Fruit fly (Drosophila melanogaster) whole organism, embryonic: Measurements from ENCODE around the gene CG13029.
A peak's percentile ranks its signal among the peaks of the same experiment; 100 is the strongest.

Experiments used
- Asciz ChIP-seq: fragments of 200-800 bp; sonication (Bioruptor generic); optimal IDR thresholded peaks from 2 replicates; lab custom pipeline; 2017; ENCODE audit warnings: missing biosample characterization, mild to moderate bottlenecking, missing genetic modification characterization, missing genetic modification reagents
- C15 ChIP-seq: fragments of 200-800 bp; sonication (Bioruptor generic); IDR thresholded peaks from 3 replicates; pipeline ENCODE4 v1.3.6; 2022; ENCODE audit warnings: missing biosample characterization, missing genetic modification characterization
- CG10321 ChIP-seq: fragments of 200-800 bp; sonication (Bioruptor generic); IDR thresholded peaks from 2 replicates; pipeline ENCODE4 v1.3.6; 2022; ENCODE audit warnings: missing biosample characterization, missing genetic modification characterization
- CG10366 ChIP-seq: fragments of 200-800 bp; sonication (Bioruptor generic); IDR thresholded peaks from 2 replicates; pipeline ENCODE4 v1.3.6; 2022; ENCODE audit warnings: missing biosample characterization, missing genetic modification characterization
- CG11695 ChIP-seq: fragments of 200-800 bp; sonication (Bioruptor generic); IDR thresholded peaks from 3 replicates; pipeline ENCODE4 v1.3.6; 2022; ENCODE audit warnings: missing biosample characterization, missing genetic modification characterization
- CG13894 ChIP-seq: fragments of 200-800 bp; sonication (Bioruptor generic); optimal IDR thresholded peaks from 3 replicates; lab custom pipeline; 2018; ENCODE audit warnings: missing biosample characterization, mild to moderate bottlenecking, missing genetic modification characterization, moderate library complexity
- CG14441 ChIP-seq: fragments of 200-800 bp; sonication (Bioruptor generic); IDR thresholded peaks from 2 replicates; pipeline ENCODE4 v1.3.6; 2022; ENCODE audit warnings: missing biosample characterization, missing genetic modification characterization
- CG15269 ChIP-seq: fragments of 200-800 bp; sonication (Bioruptor generic); optimal IDR thresholded peaks from 2 replicates; lab custom pipeline; 2018; ENCODE audit warnings: missing biosample characterization, mild to moderate bottlenecking, missing genetic modification characterization, moderate library complexity
- CG17359 ChIP-seq: fragments of 200-800 bp; sonication (Bioruptor generic); optimal IDR thresholded peaks from 3 replicates; lab custom pipeline; 2018; ENCODE audit warnings: missing biosample characterization, mild to moderate bottlenecking, missing genetic modification characterization, moderate library complexity
- CG18476 ChIP-seq: fragments of 200-800 bp; sonication (Bioruptor generic); optimal IDR thresholded peaks from 2 replicates; lab custom pipeline; 2016; ENCODE audit warnings: missing biosample characterization, mild to moderate bottlenecking, missing genetic modification characterization
- CG18599 ChIP-seq: fragments of 200-800 bp; sonication (Bioruptor generic); optimal IDR thresholded peaks from 3 replicates; lab custom pipeline; 2017; ENCODE audit warnings: missing biosample characterization, missing genetic modification characterization, mild to moderate bottlenecking, moderate library complexity, missing genetic modification reagents
- CG2199 ChIP-seq: fragments of 200-800 bp; sonication (Bioruptor generic); IDR thresholded peaks from 3 replicates; pipeline ENCODE4 v1.3.6; 2022; ENCODE audit warnings: missing biosample characterization, missing genetic modification characterization
- CG2202 ChIP-seq: fragments of 200-800 bp; sonication (Bioruptor generic); optimal IDR thresholded peaks from 2 replicates; lab custom pipeline; 2018; ENCODE audit warnings: missing biosample characterization, mild to moderate bottlenecking, missing genetic modification characterization
- CG2889 ChIP-seq: fragments of 200-800 bp; sonication (Bioruptor generic); IDR thresholded peaks from 3 replicates; pipeline ENCODE4 v1.3.6; 2022; ENCODE audit warnings: missing biosample characterization, missing genetic modification characterization
- CG30403 ChIP-seq: fragments of 200-800 bp; sonication (Bioruptor generic); optimal IDR thresholded peaks from 3 replicates; lab custom pipeline; 2016; ENCODE audit warnings: missing biosample characterization, missing genetic modification characterization
- CG31441 ChIP-seq: fragments of 200-800 bp; sonication (Bioruptor generic); IDR thresholded peaks from 2 replicates; pipeline ENCODE4 v1.3.6; 2022; ENCODE audit warnings: missing biosample characterization, missing genetic modification characterization
- CG32772 ChIP-seq: fragments of 200-800 bp; sonication (Bioruptor generic); IDR thresholded peaks from 2 replicates; pipeline ENCODE4 v1.3.6; 2022; ENCODE audit warnings: missing biosample characterization, missing genetic modification characterization
- CG3726 ChIP-seq: fragments of 200-800 bp; sonication (Bioruptor generic); IDR thresholded peaks from 3 replicates; pipeline ENCODE4, ENCODE4 v1.3.6; 2022; ENCODE audit warnings: missing biosample characterization, missing genetic modification characterization
- CG4707 ChIP-seq: fragments of 200-800 bp; sonication (Bioruptor generic); optimal IDR thresholded peaks from 2 replicates; lab custom pipeline; 2018; ENCODE audit warnings: missing biosample characterization, mild to moderate bottlenecking, missing genetic modification characterization, moderate library complexity
- CG6813 ChIP-seq: fragments of 200-800 bp; sonication (Bioruptor generic); optimal IDR thresholded peaks from 2 replicates; lab custom pipeline; 2017; ENCODE audit warnings: missing biosample characterization, missing genetic modification characterization, mild to moderate bottlenecking, moderate library complexity, missing genetic modification reagents
- CG7556 ChIP-seq: fragments of 200-800 bp; sonication (Bioruptor generic); optimal IDR thresholded peaks from 2 replicates; lab custom pipeline; 2017; ENCODE audit warnings: missing biosample characterization, mild to moderate bottlenecking, missing genetic modification characterization
- CG8290 ChIP-seq, 3 experiments: fragments of 200-800 bp; sonication (Bioruptor generic); optimal IDR thresholded peaks; 2 replicates each; lab custom pipeline; 2016 to 2019; ENCODE audit warnings: missing biosample characterization in 3 of 3, missing genetic modification characterization in 3 of 3, mild to moderate bottlenecking in 2 of 3, moderate library complexity in 1 of 3
- CG8359 ChIP-seq: fragments of 200-800 bp; sonication (Bioruptor generic); optimal IDR thresholded peaks from 2 replicates; lab custom pipeline; 2017; ENCODE audit warnings: missing biosample characterization, mild to moderate bottlenecking, missing genetic modification characterization, borderline replicate concordance
- CG9609 ChIP-seq: fragments of 200-800 bp; sonication (Bioruptor generic); optimal IDR thresholded peaks from 3 replicates; lab custom pipeline; 2016; ENCODE audit warnings: missing biosample characterization, missing genetic modification characterization
- Fer3 ChIP-seq: fragments of 200-800 bp; sonication (Bioruptor generic); optimal IDR thresholded peaks from 2 replicates; lab custom pipeline; 2018; ENCODE audit warnings: missing biosample characterization, mild to moderate bottlenecking, missing genetic modification characterization, moderate library complexity
- HHEX ChIP-seq: fragments of 200-800 bp; sonication (Bioruptor generic); optimal IDR thresholded peaks from 3 replicates; lab custom pipeline; 2017; ENCODE audit warnings: missing biosample characterization, mild to moderate bottlenecking, missing genetic modification characterization, missing genetic modification reagents
- Hr51 ChIP-seq, 2 experiments: fragments of 200-800 bp; sonication (Bioruptor generic); optimal IDR thresholded peaks; 2 replicates in 1 of 2; 3 replicates in 1 of 2; lab custom pipeline; 2016 to 2018; ENCODE audit warnings: missing biosample characterization in 2 of 2, missing genetic modification characterization in 2 of 2, mild to moderate bottlenecking in 1 of 2, moderate library complexity in 1 of 2
- Jarid2 ChIP-seq: fragments of 200-800 bp; sonication (Bioruptor generic); optimal IDR thresholded peaks from 3 replicates; lab custom pipeline; 2017; ENCODE audit warnings: mild to moderate bottlenecking, missing biosample characterization, missing genetic modification reagents, missing genetic modification characterization
- Lhr ChIP-seq: fragments of 200-800 bp; sonication (Bioruptor generic); optimal IDR thresholded peaks from 3 replicates; lab custom pipeline; 2017; ENCODE audit warnings: mild to moderate bottlenecking, missing biosample characterization, missing genetic modification reagents, missing genetic modification characterization
- Neu2 ChIP-seq: fragments of 200-800 bp; sonication (Bioruptor generic); optimal IDR thresholded peaks from 3 replicates; lab custom pipeline; 2016; ENCODE audit warnings: missing biosample characterization, missing genetic modification characterization, borderline replicate concordance
- Ptx1 ChIP-seq: fragments of 200-800 bp; sonication (Bioruptor generic); IDR thresholded peaks from 2 replicates; pipeline ENCODE4 v1.3.6; 2022; ENCODE audit warnings: missing biosample characterization, missing genetic modification characterization
- al ChIP-seq: fragments of 200-800 bp; sonication (Bioruptor generic); IDR thresholded peaks from 2 replicates; pipeline ENCODE4 v1.3.6; 2022; ENCODE audit warnings: missing biosample characterization, missing genetic modification characterization
- bsh ChIP-seq, 2 experiments: fragments of 200-800 bp; sonication (Bioruptor generic); optimal IDR thresholded peaks; 2 replicates each; lab custom pipeline; 2017 to 2018; ENCODE audit warnings: mild to moderate bottlenecking in 2 of 2, missing biosample characterization in 2 of 2, missing genetic modification characterization in 2 of 2, moderate library complexity in 1 of 2
- cas ChIP-seq: fragments of 200-800 bp; sonication (Bioruptor generic); IDR thresholded peaks from 2 replicates; pipeline ENCODE4 v1.3.6; 2022; ENCODE audit warnings: missing biosample characterization, missing genetic modification characterization
- crc ChIP-seq: fragments of 200-800 bp; sonication (Bioruptor generic); optimal IDR thresholded peaks from 2 replicates; lab custom pipeline; 2016; ENCODE audit warnings: missing biosample characterization, missing genetic modification characterization
- crol ChIP-seq: fragments of 200-800 bp; sonication (Bioruptor generic); IDR thresholded peaks from 2 replicates; pipeline ENCODE4 v1.3.6; 2022; ENCODE audit warnings: missing biosample characterization, missing genetic modification characterization
- dimm ChIP-seq: fragments of 200-800 bp; sonication (Bioruptor generic); IDR thresholded peaks from 2 replicates; pipeline ENCODE4 v1.3.6; 2022; ENCODE audit warnings: missing biosample characterization, missing genetic modification characterization
- fd64A ChIP-seq: fragments of 200-800 bp; sonication (Bioruptor generic); optimal IDR thresholded peaks from 3 replicates; lab custom pipeline; 2018; ENCODE audit warnings: missing biosample characterization, mild to moderate bottlenecking, missing genetic modification characterization
- fd96Cb ChIP-seq: fragments of 200-800 bp; sonication (Bioruptor generic); optimal IDR thresholded peaks from 2 replicates; lab custom pipeline; 2018; ENCODE audit warnings: missing biosample characterization, mild to moderate bottlenecking, missing genetic modification characterization, moderate library complexity
- gem ChIP-seq: fragments of 200-800 bp; sonication (Bioruptor generic); optimal IDR thresholded peaks from 2 replicates; lab custom pipeline; 2019; ENCODE audit warnings: missing biosample characterization, mild to moderate bottlenecking, missing genetic modification characterization, moderate library complexity
- klu ChIP-seq: fragments of 200-800 bp; sonication (Bioruptor generic); IDR thresholded peaks from 2 replicates; pipeline ENCODE4 v1.3.6; 2022; ENCODE audit warnings: missing biosample characterization, missing genetic modification characterization
- mld ChIP-seq: fragments of 200-800 bp; sonication (Bioruptor generic); IDR thresholded peaks from 3 replicates; pipeline ENCODE4 v1.3.6; 2022; ENCODE audit warnings: missing biosample characterization, missing genetic modification characterization; ENCODE audit not compliant: partially characterized antibody
- phol ChIP-seq: fragments of 200-800 bp; sonication (Bioruptor generic); optimal IDR thresholded peaks from 3 replicates; lab custom pipeline; 2018; ENCODE audit warnings: missing biosample characterization, mild to moderate bottlenecking, missing genetic modification characterization, moderate library complexity
- prd ChIP-seq, 3 experiments: fragments of >200 bp in 2 of 3; fragments of 200-800 bp in 1 of 3; sonication (Bioruptor generic) in 1 of 3; optimal IDR thresholded peaks in 2 of 3; IDR thresholded peaks in 1 of 3; 2 replicates in 2 of 3; 3 replicates in 1 of 3; pipeline versions ENCODE4 v1.3.6 to Lab custom; 2017 to 2022; ENCODE audit warnings: missing biosample characterization in 1 of 3, missing genetic modification characterization in 1 of 3
- sug ChIP-seq: fragments of 200-800 bp; optimal IDR thresholded peaks from 2 replicates; lab custom pipeline; 2019; ENCODE audit warnings: missing biosample characterization, mild to moderate bottlenecking, missing genetic modification characterization, moderate library complexity
- tll ChIP-seq, 2 experiments: fragments of 200-800 bp in 1 of 2; fragments of >200 bp in 1 of 2; sonication (Bioruptor generic) in 1 of 2; optimal IDR thresholded peaks; 2 replicates each; lab custom pipeline; 2017 to 2019; ENCODE audit warnings: missing biosample characterization in 2 of 2, missing genetic modification characterization in 2 of 2, mild to moderate bottlenecking in 1 of 2, moderate library complexity in 1 of 2
- zfh1 ChIP-seq: fragments of 200-800 bp; sonication (Bioruptor generic); IDR thresholded peaks from 3 replicates; pipeline ENCODE4 v1.3.6; 2022; ENCODE audit warnings: missing biosample characterization, missing genetic modification characterization

CG13029 gene

DNA sequence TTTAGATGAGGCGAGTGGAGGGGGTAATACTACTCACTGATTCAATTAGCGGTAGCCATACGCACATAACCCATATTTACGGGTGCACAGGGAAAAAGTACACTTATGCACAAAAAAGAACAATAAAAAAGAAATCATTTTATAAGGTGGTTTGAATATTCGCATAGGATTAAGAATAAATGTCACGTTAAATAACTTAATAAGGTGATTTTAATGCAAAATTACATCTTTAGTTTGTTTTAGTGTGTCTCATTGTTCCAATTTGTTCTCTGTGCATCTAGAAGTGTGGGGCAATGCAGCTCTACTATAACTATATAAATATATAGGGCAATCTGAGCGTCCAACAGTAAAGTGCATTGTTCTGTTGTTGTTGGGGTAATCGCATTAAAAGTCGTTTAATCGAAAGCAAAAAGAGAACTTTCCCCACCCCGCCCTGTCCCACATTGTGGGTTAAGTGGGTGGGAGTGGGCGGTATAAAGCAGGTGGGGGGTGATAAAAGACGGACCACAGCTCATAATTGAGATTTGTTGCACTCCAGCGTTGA, 32.4 kb downstream of the CG13029 start (continued):
- TF ChIP-seq CG18476 (GFP tag; lab: Kevin White, UChicago) (no peak), cas (GFP tag; lab: Robert Waterston, UW) (no peak), crol (GFP tag; lab: Robert Waterston, UW) (no peak; the same call in 1 of the 2 replicates), HHEX (GFP tag; lab: Kevin White, UChicago) (no peak), CG17359 (tag; lab: Kevin White, UChicago) (peak; percentile 30), CG31441 (GFP tag; lab: Robert Waterston, UW) (0 out of 2 replicates have a peak, but pooled peaks have one; percentile 14), crc (no peak), dimm (GFP tag; lab: Robert Waterston, UW) (no peak), CG4707 (GFP tag; lab: Kevin White, UChicago) (no peak), sug (tag; lab: Kevin White, UChicago) (no peak), zfh1 (GFP tag; lab: Robert Waterston, UW) (peak; percentile 26; the same call in 1 of the 3 replicates), phol (peak; percentile 14), tll (GFP tag; optimal IDR thresholded peaks at IDR 0.05; lab: Kevin White, UChicago) (no peak), Neu2 (GFP tag; lab: Kevin White, UChicago) (no peak), CG15269 (tag; lab: Kevin White, UChicago) (no peak), prd (optimal IDR thresholded peaks at IDR 0.05; lab: Kevin White, UChicago) (no peak), prd (GFP tag; IDR thresholded peaks at IDR 0.05; lab: Robert Waterston, UW) (peak; percentile 41; the same call in 1 of the 3 replicates), klu (GFP tag; lab: Robert Waterston, UW) (no peak), gem (tag; lab: Kevin White, UChicago) (peak; percentile 35), CG8359 (GFP tag; lab: Kevin White, UChicago) (peak; percentile 6), CG6813 (GFP tag; lab: Kevin White, UChicago) (no peak), fd96Cb (peak; percentile 24)

DNA sequence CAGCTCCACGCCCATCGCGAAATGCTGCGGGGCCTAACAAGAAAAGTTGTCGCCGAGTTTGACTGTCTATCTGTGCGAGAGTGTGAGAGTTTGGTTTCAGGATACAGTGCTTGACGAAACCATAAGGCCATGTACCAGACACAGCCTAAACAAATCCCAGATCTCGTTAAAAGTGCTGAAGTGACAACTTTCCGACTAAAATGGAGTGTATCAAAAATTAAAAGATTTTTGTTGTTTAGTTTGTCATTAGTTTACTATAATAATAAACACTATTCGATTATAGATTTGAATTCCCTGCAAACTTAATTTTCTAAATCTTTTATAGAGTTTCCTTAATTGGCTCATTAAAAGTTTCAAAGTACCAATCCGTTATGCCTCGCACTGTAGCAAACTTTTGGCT, 33.2 kb downstream of the CG13029 start:
- no peak for TF ChIP-seq Fer3 (tag; lab: Kevin White, UChicago)
- TF ChIP-seq fd64A = no peak
- no peak for TF ChIP-seq CG2199 (GFP tag; lab: Robert Waterston, UW)
- TF ChIP-seq CG2202 (tag; lab: Kevin White, UChicago) = no peak
- TF ChIP-seq CG13894 (tag; lab: Kevin White, UChicago) = no peak
- TF ChIP-seq CG3726 = no peak
- 0 out of 2 replicates have a peak, but pooled peaks have one; percentile 9 for TF ChIP-seq al (GFP tag; lab: Robert Waterston, UW)
- TF ChIP-seq CG7556 = peak; percentile 27
- TF ChIP-seq CG2889 (GFP tag; lab: Robert Waterston, UW) = no peak
- TF ChIP-seq Lhr (GFP tag; lab: Kevin White, UChicago) = no peak
- peak; percentile 59; the same call in 2 of the 3 replicates for TF ChIP-seq CG11695 (GFP tag; lab: Robert Waterston, UW)
- TF ChIP-seq CG10366 (GFP tag; lab: Robert Waterston, UW) = peak; percentile 26; the same call in 1 of the 2 replicates
- peak in 1 of 2 experiments; percentile 47 for TF ChIP-seq Hr51 (GFP tag; optimal IDR thresholded peaks at IDR 0.05; lab: Kevin White, UChicago)
- peak; percentile 60 for TF ChIP-seq CG18599
- peak; percentile 10 for TF ChIP-seq CG17359 (tag; lab: Kevin White, UChicago)
- no peak for TF ChIP-seq Asciz
- peak; percentile 1 for TF ChIP-seq CG30403 (GFP tag; lab: Kevin White, UChicago)
- TF ChIP-seq bsh (GFP tag; optimal IDR thresholded peaks at IDR 0.05; lab: Kevin White, UChicago) = no peak
- no peak for TF ChIP-seq Jarid2
- TF ChIP-seq CG8290 (GFP tag; optimal IDR thresholded peaks at IDR 0.05; lab: Kevin White, UChicago) = no peak
- TF ChIP-seq CG8290 (tag; optimal IDR thresholded peaks at IDR 0.05; lab: Kevin White, UChicago) = peak in 1 of 2 experiments; percentile 14
- TF ChIP-seq CG32772 (GFP tag; lab: Robert Waterston, UW) = no peak
- TF ChIP-seq mld (GFP tag; lab: Robert Waterston, UW) = no peak
- no peak for TF ChIP-seq C15 (GFP tag; lab: Robert Waterston, UW)
- TF ChIP-seq CG14441 (GFP tag; lab: Robert Waterston, UW) = peak; percentile 35; the same call in 1 of the 2 replicates
- peak; percentile 41; the same call in 1 of the 2 replicates for TF ChIP-seq Ptx1 (GFP tag; lab: Robert Waterston, UW)
- no peak for TF ChIP-seq CG10321 (GFP tag; lab: Robert Waterston, UW)
- no peak for TF ChIP-seq CG9609 (GFP tag; lab: Kevin White, UChicago)
